Worm (Caenorhabditis elegans) whole organism, early embryonic: ENCODE results near the gene Y38H6C.21.

Experiments used
- B0310.2 ChIP-seq: sonication (generic microtip); optimal IDR thresholded peaks from 2 replicates; lab custom pipeline; 2016; ENCODE audit warnings: mild to moderate bottlenecking, missing genetic modification characterization, missing compliant biosample characterization
- F13C5.2 ChIP-seq: sonication (generic microtip); optimal IDR thresholded peaks from 2 replicates; lab custom pipeline; 2017; ENCODE audit warnings: mild to moderate bottlenecking, missing genetic modification characterization, inconsistent platforms, missing compliant biosample characterization
- aly-1 ChIP-seq: sonication (generic microtip); optimal IDR thresholded peaks from 2 replicates; lab custom pipeline; 2016; ENCODE audit warnings: missing genetic modification characterization, missing compliant biosample characterization
- ama-1 ChIP-seq: fragments of 150-350 bp; optimal IDR thresholded peaks from 2 replicates; lab custom pipeline; 2014
- ceh-13 ChIP-seq: fragments of 200-800 bp; sonication (Bioruptor generic); optimal IDR thresholded peaks from 2 replicates; lab custom pipeline; 2018; ENCODE audit warnings: mild to moderate bottlenecking, missing genetic modification characterization, missing compliant biosample characterization
- ceh-36 ChIP-seq: sonication (generic microtip); optimal IDR thresholded peaks from 2 replicates; lab custom pipeline; 2016; ENCODE audit warnings: missing genetic modification characterization, inconsistent platforms, missing compliant biosample characterization
- ets-7 ChIP-seq: sonication (generic microtip); optimal IDR thresholded peaks from 2 replicates; lab custom pipeline; 2016; ENCODE audit warnings: missing genotype, missing genetic modification characterization, missing compliant biosample characterization
- flt-1 ChIP-seq: fragments of 200-800 bp; sonication (Bioruptor generic); IDR thresholded peaks from 2 replicates; pipeline ENCODE4 v1.3.6; 2022; ENCODE audit warnings: missing genetic modification characterization, missing compliant biosample characterization
- hmbx-1 ChIP-seq: sonication (generic microtip); optimal IDR thresholded peaks from 2 replicates; lab custom pipeline; 2016; ENCODE audit warnings: mild to moderate bottlenecking, missing genetic modification characterization, missing compliant biosample characterization
- hmg-4 ChIP-seq: fragments of 200-800 bp; sonication (Bioruptor generic); optimal IDR thresholded peaks from 2 replicates; lab custom pipeline; 2018; ENCODE audit warnings: mild to moderate bottlenecking, missing genetic modification characterization, missing compliant biosample characterization
- hnd-1 ChIP-seq: sonication (generic microtip); optimal IDR thresholded peaks from 2 replicates; lab custom pipeline; 2016; ENCODE audit warnings: missing genetic modification characterization, missing compliant biosample characterization
- pes-1 ChIP-seq: fragments of 200-800 bp; sonication (Bioruptor generic); IDR thresholded peaks from 2 replicates; pipeline ENCODE4 v1.3.6; 2022; ENCODE audit warnings: missing genetic modification reagents, missing genetic modification characterization, missing compliant biosample characterization
- scrt-1 ChIP-seq: fragments of 200-800 bp; sonication (Bioruptor generic); IDR thresholded peaks from 2 replicates; pipeline ENCODE4 v1.3.6; 2022; ENCODE audit warnings: missing genetic modification characterization, missing compliant biosample characterization
- sea-1 ChIP-seq: fragments of 200-800 bp; sonication (Bioruptor generic); conservative IDR thresholded peaks from 2 replicates; pipeline ENCODE4 v1.3.6; 2022; ENCODE audit warnings: missing genetic modification characterization, missing compliant biosample characterization
- tbx-11 ChIP-seq: fragments of 200-800 bp; sonication (Bioruptor generic); IDR thresholded peaks from 2 replicates; pipeline ENCODE4 v1.3.6; 2022; ENCODE audit warnings: missing genetic modification characterization, missing compliant biosample characterization
- tbx-37 ChIP-seq: fragments of 200-800 bp; sonication (Bioruptor generic); conservative IDR thresholded peaks from 2 replicates; pipeline ENCODE4 v1.3.6; 2022; ENCODE audit warnings: missing genetic modification reagents, missing genetic modification characterization, missing compliant biosample characterization
- tra-4 ChIP-seq: sonication (generic microtip); optimal IDR thresholded peaks from 2 replicates; lab custom pipeline; 2017; ENCODE audit warnings: missing genetic modification characterization, missing compliant biosample characterization

The Y38H6C.21 gene

ce11 chrV:20594746-20595145, 39.7 kb upstream of the Y38H6C.21 start, which contains the start of gene F26F2.10:
Gene F26F2.10, minus strand, starts transcription at chrV:20594846.
- TF ChIP-seq aly-1 (tag; lab: Kevin White, UChicago) = no peak
- no peak for TF ChIP-seq ceh-36 (tag; lab: Kevin White, UChicago)
- TF ChIP-seq hmbx-1 (tag; lab: Kevin White, UChicago) = no peak
- TF ChIP-seq pes-1 (GFP tag; lab: Robert Waterston, UW) = no peak
- TF ChIP-seq flt-1 (GFP tag; lab: Robert Waterston, UW) = no peak
- no peak for TF ChIP-seq tbx-11
- no peak for TF ChIP-seq sea-1
- TF ChIP-seq hnd-1 (tag; lab: Kevin White, UChicago) = no peak
- TF ChIP-seq ceh-13 (GFP tag; lab: Kevin White, UChicago) = no peak
- no peak for TF ChIP-seq tra-4 (tag; lab: Kevin White, UChicago)
- no peak for TF ChIP-seq hmg-4
- no peak for TF ChIP-seq tbx-37

ce11 chrV:20580511-20581040, 25.5 kb upstream of the Y38H6C.21 start, which contains the start of gene F26F2.7:
Gene F26F2.7, plus strand, starts transcription at chrV:20580990.
- TF ChIP-seq flt-1 (GFP tag; lab: Robert Waterston, UW) = no peak
- TF ChIP-seq ama-1 (lab: Kevin White, UChicago) = no peak
- TF ChIP-seq ceh-36 (tag; lab: Kevin White, UChicago) = no peak
- TF ChIP-seq sea-1 = no peak
- TF ChIP-seq B0310.2 (tag; lab: Kevin White, UChicago) = no peak
- no peak for TF ChIP-seq hmbx-1 (tag; lab: Kevin White, UChicago)
- TF ChIP-seq hmg-4 = peak; percentile 32
- no peak for TF ChIP-seq ets-7 (tag; lab: Kevin White, UChicago)
- TF ChIP-seq scrt-1 (GFP tag; lab: Robert Waterston, UW) = no peak
- TF ChIP-seq tbx-37 = 0 out of 2 replicates have a peak, but pooled peaks have one; percentile 19
- peak; percentile 76 for TF ChIP-seq F13C5.2 (tag; lab: Kevin White, UChicago)
- 0 out of 2 replicates have a peak, but pooled peaks have one; percentile 18 for TF ChIP-seq tbx-11
- TF ChIP-seq pes-1 (GFP tag; lab: Robert Waterston, UW) = 0 out of 2 replicates have a peak, but pooled peaks have one; percentile 42
- TF ChIP-seq aly-1 (tag; lab: Kevin White, UChicago) = no peak
- no peak for TF ChIP-seq hnd-1 (tag; lab: Kevin White, UChicago)
- no peak for TF ChIP-seq tra-4 (tag; lab: Kevin White, UChicago)
- TF ChIP-seq ceh-13 (GFP tag; lab: Kevin White, UChicago) = no peak

- TF ChIP-seq hmbx-1 (tag; lab: Kevin White, UChicago) = no peak
- TF ChIP-seq tra-4 (tag; lab: Kevin White, UChicago) = no peak
- TF ChIP-seq tbx-37 = no peak
- no peak for TF ChIP-seq ceh-36 (tag; lab: Kevin White, UChicago)
- no peak for TF ChIP-seq scrt-1 (GFP tag; lab: Robert Waterston, UW)
- TF ChIP-seq hnd-1 (tag; lab: Kevin White, UChicago) = no peak
- no peak for TF ChIP-seq ama-1 (lab: Kevin White, UChicago)
- TF ChIP-seq sea-1 = no peak
- no peak for TF ChIP-seq hmg-4
- TF ChIP-seq aly-1 (tag; lab: Kevin White, UChicago) = no peak
- TF ChIP-seq ceh-13 (GFP tag; lab: Kevin White, UChicago) = no peak
Measured at ce11 chrV:20579534-20579933, 24.5 kb upstream of the Y38H6C.21 start, which contains the start of gene F26F2.8. Gene F26F2.8, plus strand, starts transcription at chrV:20579546.

- TF ChIP-seq ceh-36 (tag; lab: Kevin White, UChicago) = no peak
- no peak for TF ChIP-seq pes-1 (GFP tag; lab: Robert Waterston, UW)
- no peak for TF ChIP-seq tbx-37
- no peak for TF ChIP-seq scrt-1 (GFP tag; lab: Robert Waterston, UW)
- no peak for TF ChIP-seq hmbx-1 (tag; lab: Kevin White, UChicago)
- no peak for TF ChIP-seq aly-1 (tag; lab: Kevin White, UChicago)
- TF ChIP-seq sea-1 = no peak
- TF ChIP-seq ama-1 (lab: Kevin White, UChicago) = no peak
- TF ChIP-seq hnd-1 (tag; lab: Kevin White, UChicago) = no peak
- no peak for TF ChIP-seq hmg-4
- no peak for TF ChIP-seq ceh-13 (GFP tag; lab: Kevin White, UChicago)
- no peak for TF ChIP-seq tra-4 (tag; lab: Kevin White, UChicago)
- TF ChIP-seq ets-7 (tag; lab: Kevin White, UChicago) = no peak
- TF ChIP-seq tbx-11 = no peak
- TF ChIP-seq flt-1 (GFP tag; lab: Robert Waterston, UW) = no peak
- no peak for TF ChIP-seq F13C5.2 (tag; lab: Kevin White, UChicago)
- no peak for TF ChIP-seq B0310.2 (tag; lab: Kevin White, UChicago)
Measured at ce11 chrV:20574872-20575271, 19.8 kb upstream of the Y38H6C.21 start.

ce11 chrV:20574314-20574713, 19.2 kb upstream of the Y38H6C.21 start, which contains the start of gene clec-263:
Gene clec-263, plus strand, starts transcription at chrV:20574614.
- TF ChIP-seq scrt-1 (GFP tag; lab: Robert Waterston, UW) (no peak), flt-1 (GFP tag; lab: Robert Waterston, UW) (no peak), F13C5.2 (tag; lab: Kevin White, UChicago) (no peak), sea-1 (no peak), tbx-11 (no peak), pes-1 (GFP tag; lab: Robert Waterston, UW) (no peak), aly-1 (tag; lab: Kevin White, UChicago) (no peak), tbx-37 (no peak), hmg-4 (no peak), ama-1 (lab: Kevin White, UChicago) (no peak), ceh-36 (tag; lab: Kevin White, UChicago) (no peak), hnd-1 (tag; lab: Kevin White, UChicago) (no peak), hmbx-1 (tag; lab: Kevin White, UChicago) (no peak), B0310.2 (tag; lab: Kevin White, UChicago) (no peak), ets-7 (tag; lab: Kevin White, UChicago) (no peak), ceh-13 (GFP tag; lab: Kevin White, UChicago) (no peak), tra-4 (tag; lab: Kevin White, UChicago) (no peak)

ce11 chrV:20573392-20573791, 18.3 kb upstream of the Y38H6C.21 start, which contains the start of gene F26F2.5:
Gene F26F2.5, plus strand, starts transcription at chrV:20573692.
- TF ChIP-seq tbx-11 = no peak
- TF ChIP-seq ceh-36 (tag; lab: Kevin White, UChicago) = no peak
- TF ChIP-seq aly-1 (tag; lab: Kevin White, UChicago) = no peak
- no peak for TF ChIP-seq F13C5.2 (tag; lab: Kevin White, UChicago)
- no peak for TF ChIP-seq ama-1 (lab: Kevin White, UChicago)
- TF ChIP-seq flt-1 (GFP tag; lab: Robert Waterston, UW) = no peak
- no peak for TF ChIP-seq sea-1
- no peak for TF ChIP-seq ets-7 (tag; lab: Kevin White, UChicago)
- TF ChIP-seq hmg-4 = no peak
